Fruit fly (Drosophila melanogaster) whole organism, embryonic: ENCODE results near the gene CG9514.

Source experiments
- Adf1 ChIP-seq: fragments of 200-800 bp; sonication (Bioruptor generic); IDR thresholded peaks from 2 replicates; pipeline ENCODE4 v1.3.6; 2022; ENCODE audit warnings: missing biosample characterization, missing genetic modification characterization
- CG15269 ChIP-seq: fragments of 200-800 bp; sonication (Bioruptor generic); optimal IDR thresholded peaks from 2 replicates; lab custom pipeline; 2018; ENCODE audit warnings: missing biosample characterization, mild to moderate bottlenecking, missing genetic modification characterization, moderate library complexity
- Dip2 ChIP-seq: fragments of 200-800 bp; sonication (Bioruptor generic); IDR thresholded peaks from 2 replicates; pipeline ENCODE4 v1.3.6; 2022; ENCODE audit warnings: missing biosample characterization, missing genetic modification characterization
- Nf-YA ChIP-seq: fragments of 200-800 bp; sonication (Bioruptor generic); IDR thresholded peaks from 2 replicates; pipeline ENCODE4 v1.3.6; 2022; ENCODE audit warnings: missing biosample characterization, missing genetic modification characterization
- crp ChIP-seq, 2 experiments: fragments of 200-800 bp; sonication (Bioruptor generic); optimal IDR thresholded peaks; 2 replicates in 1 of 2; 3 replicates in 1 of 2; lab custom pipeline; 2017; ENCODE audit warnings: missing biosample characterization in 2 of 2, missing genetic modification characterization in 2 of 2, mild to moderate bottlenecking in 1 of 2, moderate library complexity in 1 of 2
- da ChIP-seq: fragments of 200-800 bp; sonication (Bioruptor generic); optimal IDR thresholded peaks from 2 replicates; lab custom pipeline; 2016; ENCODE audit warnings: missing biosample characterization, missing genetic modification characterization
- lilli ChIP-seq: fragments of 200-800 bp; sonication (Bioruptor generic); optimal IDR thresholded peaks from 3 replicates; lab custom pipeline; 2016; ENCODE audit warnings: missing biosample characterization, missing genetic modification characterization
- maf-S ChIP-seq: fragments of 200-800 bp; sonication (Bioruptor generic); optimal IDR thresholded peaks from 2 replicates; lab custom pipeline; 2016; ENCODE audit warnings: missing biosample characterization, missing genetic modification characterization
- unpg ChIP-seq: fragments of 200-800 bp; sonication (Bioruptor generic); optimal IDR thresholded peaks from 3 replicates; lab custom pipeline; 2018; ENCODE audit warnings: missing biosample characterization, mild to moderate bottlenecking, missing genetic modification characterization, moderate library complexity

DNA sequence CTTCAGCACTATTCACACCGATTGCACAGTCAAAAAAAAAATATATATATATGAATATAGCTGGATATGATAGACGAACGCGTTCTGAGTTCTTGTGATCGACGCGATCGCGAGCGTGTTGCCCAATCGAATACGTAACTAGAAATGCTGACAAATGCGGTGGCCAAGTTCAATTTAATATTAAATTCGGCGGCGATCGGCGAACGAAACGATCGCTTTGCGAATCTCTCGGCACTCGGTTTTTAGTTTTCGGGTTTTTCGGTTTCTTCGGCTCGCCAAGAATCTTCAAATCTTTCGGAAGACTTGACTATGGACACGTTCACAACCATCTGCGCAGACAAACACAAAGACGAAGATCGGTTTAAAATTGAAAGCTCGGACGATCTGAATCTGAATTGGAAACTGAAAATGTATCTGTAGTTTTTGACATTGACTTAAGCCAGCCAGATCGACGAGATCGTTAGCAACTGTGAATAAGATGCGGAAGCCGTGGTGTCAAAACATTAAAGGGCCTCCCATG is 43.5 kb downstream of the CG9514 start, which contains the start of gene CG9521:
- TF ChIP-seq CG15269 (tag; lab: Kevin White, UChicago) (no peak), unpg (GFP tag; lab: Kevin White, UChicago) (no peak), Adf1 (GFP tag; lab: Robert Waterston, UW) (no peak), maf-S (GFP tag; lab: Kevin White, UChicago) (no peak), da (GFP tag; lab: Kevin White, UChicago) (no peak), Dip2 (GFP tag; lab: Robert Waterston, UW) (no peak), crp (GFP tag; optimal IDR thresholded peaks at IDR 0.05; lab: Kevin White, UChicago) (no peak), lilli (GFP tag; lab: Kevin White, UChicago) (no peak), Nf-YA (GFP tag; lab: Robert Waterston, UW) (no peak)
